Worm (Caenorhabditis elegans): ENCODE measurements around the gene ppk-2.

ppk-2 gene

ce11 chrIII:2090695-2091094 lies 11.4 kb upstream of the ppk-2 start (continued):
- TF ChIP-seq jun-1 (tag; optimal IDR thresholded peaks at IDR 0.05) (peak; percentile 65), zip-4 (GFP tag; optimal IDR thresholded peaks at IDR 0.05) (no peak), mdl-1 (tag; optimal IDR thresholded peaks at IDR 0.05) (peak in 1 of 2 experiments; percentile 74), nhr-19 (GFP tag; conservative IDR thresholded peaks at IDR 0.05) (peak; percentile 60), hpl-2 (GFP tag; optimal IDR thresholded peaks at IDR 0.05) (peak; percentile 24), Y116A8C.19 (tag; optimal IDR thresholded peaks at IDR 0.05; ENCODE audit: borderline replicate concordance) (no peak), nhr-84 (tag; optimal IDR thresholded peaks at IDR 0.05) (no peak), unc-30 (tag; optimal IDR thresholded peaks at IDR 0.05) (no peak), C04F5.9 (tag; optimal IDR thresholded peaks at IDR 0.05) (no peak), nhr-12 (tag; optimal IDR thresholded peaks at IDR 0.05) (no peak), lin-13 (GFP tag; optimal IDR thresholded peaks at IDR 0.05) (peak; percentile 79)

- TF ChIP-seq lin-35 (GFP tag; optimal IDR thresholded peaks at IDR 0.05) (peak in 1 of 2 experiments; percentile 9), nhr-85 (tag) (no peak)
Observed at ce11 chrIII:2091367-2091766, 10.7 kb upstream of the ppk-2 start.

- TF ChIP-seq fkh-10 (GFP tag; optimal IDR thresholded peaks at IDR 0.05) (no peak), nhr-77 (tag; optimal IDR thresholded peaks at IDR 0.05) (no peak), xbp-1 (tag; optimal IDR thresholded peaks at IDR 0.05) (no peak), nhr-47 (tag; optimal IDR thresholded peaks at IDR 0.05) (no peak), nhr-12 (tag; optimal IDR thresholded peaks at IDR 0.05) (no peak), grh-1 (GFP tag; IDR thresholded peaks at IDR 0.05) (no peak), efl-3 (GFP tag; optimal IDR thresholded peaks at IDR 0.05) (no peak), efl-1 (optimal IDR thresholded peaks at IDR 0.05) (no peak), efl-1 (GFP tag; optimal IDR thresholded peaks at IDR 0.05 in 1 of 2) (no peak), sptf-1 (tag; optimal IDR thresholded peaks at IDR 0.05) (no peak), irx-1 (tag; optimal IDR thresholded peaks at IDR 0.05) (no peak), nhr-84 (tag; optimal IDR thresholded peaks at IDR 0.05) (no peak), lin-39 (tag; optimal IDR thresholded peaks at IDR 0.05) (no peak)
Observed at ce11 chrIII:2092409-2092808, 9.7 kb upstream of the ppk-2 start, which contains the start of gene Y48G9A.9. Gene Y48G9A.9, plus strand, starts transcription at chrIII:2092709.

- TF ChIP-seq C16A3.4 (tag; optimal IDR thresholded peaks at IDR 0.05): no peak
- no peak for TF ChIP-seq lin-15B (tag; optimal IDR thresholded peaks at IDR 0.05)
- TF ChIP-seq dsc-1 (tag; optimal IDR thresholded peaks at IDR 0.05): no peak
- no peak for TF ChIP-seq nhr-11 (tag; optimal IDR thresholded peaks at IDR 0.05)
- no peak for TF ChIP-seq rnt-1 (tag; optimal IDR thresholded peaks at IDR 0.05)
- TF ChIP-seq grh-1 (GFP tag; IDR thresholded peaks at IDR 0.05): no peak
- no peak for TF ChIP-seq egl-13 (tag; optimal IDR thresholded peaks at IDR 0.05)
Observed at ce11 chrIII:2098185-2098584, 3.9 kb upstream of the ppk-2 start.

ce11 chrIII:2099808-2100366 lies 2.2 kb upstream of the ppk-2 start:
- TF ChIP-seq elt-2 (tag; optimal IDR thresholded peaks at IDR 0.05) (peak; percentile 19), grh-1 (GFP tag; IDR thresholded peaks at IDR 0.05) (no peak), C16A3.4 (tag; optimal IDR thresholded peaks at IDR 0.05) (no peak), sptf-1 (tag; optimal IDR thresholded peaks at IDR 0.05) (no peak), swsn-7 (tag; optimal IDR thresholded peaks at IDR 0.05) (no peak), jun-1 (tag; optimal IDR thresholded peaks at IDR 0.05) (peak; percentile 6), lin-14 (GFP tag; optimal IDR thresholded peaks at IDR 0.05) (no peak), pag-3 (tag; optimal IDR thresholded peaks at IDR 0.05; ENCODE audit: borderline replicate concordance, insufficient read depth) (no peak), lsy-2 (tag; optimal IDR thresholded peaks at IDR 0.05) (no peak), nhr-90 (tag; optimal IDR thresholded peaks at IDR 0.05; ENCODE audit: poor library complexity) (no peak), irx-1 (tag; optimal IDR thresholded peaks at IDR 0.05) (no peak), snu-23 (GFP tag; optimal IDR thresholded peaks at IDR 0.05) (no peak), hpl-2 (GFP tag; optimal IDR thresholded peaks at IDR 0.05) (no peak), nhr-28 (tag; optimal IDR thresholded peaks at IDR 0.05) (no peak), efl-1 (optimal IDR thresholded peaks at IDR 0.05) (no peak), efl-1 (GFP tag; optimal IDR thresholded peaks at IDR 0.05 in 1 of 2) (peak in 1 of 2 experiments; percentile 22), hlh-17 (GFP tag; optimal IDR thresholded peaks at IDR 0.05; ENCODE audit: borderline replicate concordance) (no peak), lir-3 (tag; optimal IDR thresholded peaks at IDR 0.05; ENCODE audit: poor library complexity) (no peak), nhr-85 (tag) (no peak), nhr-11 (tag; optimal IDR thresholded peaks at IDR 0.05) (no peak)

Data from whole organism, L1 larva.